Worm (Caenorhabditis elegans) whole organism, L2 larva: ENCODE data around the gene ZC204.12.

Source experiments
- F13H6.1 ChIP-seq: sonication (generic microtip); optimal IDR thresholded peaks from 2 replicates; lab custom pipeline; 2016; ENCODE audit warnings: missing genetic modification characterization, missing compliant biosample characterization
- ceh-16 ChIP-seq: fragments of 150-350 bp; optimal IDR thresholded peaks from 2 replicates; lab custom pipeline; 2014; ENCODE audit warnings: missing biosample characterization, missing genetic modification characterization
- fos-1 ChIP-seq: fragments of 150-350 bp; optimal IDR thresholded peaks from 2 replicates; lab custom pipeline; 2014; ENCODE audit warnings: missing biosample characterization, missing genetic modification characterization
- lin-11 ChIP-seq: fragments of 150-350 bp; sonication (generic microtip); optimal IDR thresholded peaks from 2 replicates; lab custom pipeline; 2014; ENCODE audit warnings: missing biosample characterization, missing genetic modification characterization, inconsistent platforms, mixed read lengths

Gene ZC204.12

DNA sequence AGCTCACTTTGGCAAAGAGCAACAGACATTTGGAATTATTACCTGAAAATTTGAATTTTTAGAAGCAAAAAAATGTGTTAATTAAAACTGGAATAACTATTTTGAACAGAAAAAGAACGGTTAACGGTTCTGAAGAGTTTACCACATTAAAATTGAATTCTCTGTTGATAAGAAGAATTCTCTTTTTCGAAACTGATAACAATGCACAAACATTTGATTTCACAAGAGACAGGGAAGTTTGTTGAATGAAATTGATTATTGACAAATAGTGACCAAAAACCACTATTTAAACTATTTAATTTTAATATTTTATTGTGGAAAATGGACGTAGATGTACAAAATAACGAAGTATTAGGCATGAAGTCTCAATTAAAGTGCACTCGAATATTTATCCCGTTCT lies 49.5 kb downstream of the ZC204.12 start:
- TF ChIP-seq ceh-16 (tag; lab: Kevin White, UChicago) (no peak), F13H6.1 (tag; lab: Kevin White, UChicago) (no peak), lin-11 (tag; lab: Kevin White, UChicago) (no peak), fos-1 (tag; lab: Kevin White, UChicago) (peak; percentile 71)
- TF ChIP-seq, all 48 proteins: peak for 1
